Fruit fly (Drosophila melanogaster) whole organism, embryonic: ENCODE measurements around the gene CG6675.

Source experiments
- Aef1 ChIP-seq: fragments of 200-800 bp; sonication (Bioruptor generic); IDR thresholded peaks from 3 replicates; pipeline ENCODE4 v1.3.6; 2022; ENCODE audit warnings: missing biosample characterization, missing genetic modification characterization
- B-H2 ChIP-seq: fragments of 200-800 bp; sonication (Bioruptor generic); optimal IDR thresholded peaks from 2 replicates; lab custom pipeline; 2018; ENCODE audit warnings: missing biosample characterization, mild to moderate bottlenecking, missing genetic modification characterization
- CG10147 ChIP-seq: fragments of 200-800 bp; sonication (Bioruptor generic); optimal IDR thresholded peaks from 2 replicates; lab custom pipeline; 2019; ENCODE audit warnings: missing biosample characterization, mild to moderate bottlenecking, missing genetic modification characterization, moderate library complexity
- CG10321 ChIP-seq: fragments of 200-800 bp; sonication (Bioruptor generic); IDR thresholded peaks from 2 replicates; pipeline ENCODE4 v1.3.6; 2022; ENCODE audit warnings: missing biosample characterization, missing genetic modification characterization
- CG11696 ChIP-seq: fragments of 200-800 bp; sonication (Bioruptor generic); IDR thresholded peaks from 2 replicates; pipeline ENCODE4 v1.3.6; 2022; ENCODE audit warnings: missing biosample characterization, missing genetic modification characterization
- CG11723 ChIP-seq: fragments of 200-800 bp; sonication (Bioruptor generic); optimal IDR thresholded peaks from 2 replicates; lab custom pipeline; 2017; ENCODE audit warnings: missing biosample characterization, mild to moderate bottlenecking, missing genetic modification characterization
- CG12071 ChIP-seq: fragments of 200-800 bp; sonication (Bioruptor generic); optimal IDR thresholded peaks from 3 replicates; lab custom pipeline; 2018; ENCODE audit warnings: missing biosample characterization, mild to moderate bottlenecking, missing genetic modification characterization
- CG1603 ChIP-seq: fragments of 200-800 bp; sonication (Bioruptor generic); optimal IDR thresholded peaks from 2 replicates; lab custom pipeline; 2019; ENCODE audit warnings: missing biosample characterization, mild to moderate bottlenecking, missing genetic modification characterization, moderate library complexity
- CG16779 ChIP-seq: fragments of 200-800 bp; sonication (Bioruptor generic); IDR thresholded peaks from 2 replicates; pipeline ENCODE4 v1.3.6; 2022; ENCODE audit warnings: missing biosample characterization, missing genetic modification characterization
- CG17359 ChIP-seq: fragments of 200-800 bp; sonication (Bioruptor generic); optimal IDR thresholded peaks from 3 replicates; lab custom pipeline; 2018; ENCODE audit warnings: missing biosample characterization, mild to moderate bottlenecking, missing genetic modification characterization, moderate library complexity
- CG18599 ChIP-seq: fragments of 200-800 bp; sonication (Bioruptor generic); optimal IDR thresholded peaks from 3 replicates; lab custom pipeline; 2017; ENCODE audit warnings: missing biosample characterization, missing genetic modification characterization, mild to moderate bottlenecking, moderate library complexity, missing genetic modification reagents
- CG2116 ChIP-seq: fragments of 200-800 bp; sonication (Bioruptor generic); optimal IDR thresholded peaks from 3 replicates; lab custom pipeline; 2018; ENCODE audit warnings: missing biosample characterization, mild to moderate bottlenecking, missing genetic modification characterization
- CG2129 ChIP-seq: fragments of 200-800 bp; sonication (Bioruptor generic); IDR thresholded peaks from 2 replicates; pipeline ENCODE4 v1.3.6; 2022; ENCODE audit warnings: missing biosample characterization, missing genetic modification characterization; ENCODE audit not compliant: partially characterized antibody
- CG2889 ChIP-seq: fragments of 200-800 bp; sonication (Bioruptor generic); IDR thresholded peaks from 3 replicates; pipeline ENCODE4 v1.3.6; 2022; ENCODE audit warnings: missing biosample characterization, missing genetic modification characterization
- CG31224 ChIP-seq: fragments of 200-800 bp; sonication (Bioruptor generic); IDR thresholded peaks from 2 replicates; pipeline ENCODE4 v1.3.6; 2022; ENCODE audit warnings: missing biosample characterization, missing genetic modification characterization
- CG4617 ChIP-seq: fragments of 200-800 bp; sonication (Bioruptor generic); optimal IDR thresholded peaks from 3 replicates; lab custom pipeline; 2016; ENCODE audit warnings: missing biosample characterization, missing genetic modification characterization, borderline replicate concordance
- CG8765 ChIP-seq: fragments of 200-800 bp; sonication (Bioruptor generic); IDR thresholded peaks from 2 replicates; pipeline ENCODE4 v1.3.6; 2022; ENCODE audit warnings: missing biosample characterization, missing genetic modification characterization
- Camta ChIP-seq: fragments of 200-800 bp; sonication (Bioruptor generic); optimal IDR thresholded peaks from 2 replicates; lab custom pipeline; 2016; ENCODE audit warnings: missing biosample characterization, missing genetic modification characterization
- D19A ChIP-seq: fragments of 200-800 bp; optimal IDR thresholded peaks from 3 replicates; lab custom pipeline; 2019; ENCODE audit warnings: missing biosample characterization, mild to moderate bottlenecking, missing genetic modification characterization, moderate library complexity
- Dad ChIP-seq: fragments of 200-800 bp; sonication (Bioruptor generic); optimal IDR thresholded peaks from 3 replicates; lab custom pipeline; 2016; ENCODE audit warnings: missing biosample characterization, missing genetic modification characterization
- E2f2 ChIP-seq: fragments of 200-800 bp; sonication (Bioruptor generic); IDR thresholded peaks from 2 replicates; pipeline ENCODE4 v1.3.6; 2022; ENCODE audit warnings: missing biosample characterization, missing genetic modification characterization
- Elba2 ChIP-seq: fragments of 200-800 bp; sonication (Bioruptor generic); optimal IDR thresholded peaks from 3 replicates; lab custom pipeline; 2016; ENCODE audit warnings: missing biosample characterization, missing genetic modification characterization
- Gsc ChIP-seq: fragments of 200-800 bp; sonication (Bioruptor generic); IDR thresholded peaks from 2 replicates; pipeline ENCODE4 v1.3.6; 2022; ENCODE audit warnings: missing biosample characterization, missing genetic modification characterization
- H2.0 ChIP-seq: fragments of 200-800 bp; sonication (Bioruptor generic); IDR thresholded peaks from 2 replicates; pipeline ENCODE4 v1.3.6; 2022; ENCODE audit warnings: missing biosample characterization, missing genetic modification characterization
- HLHmδ ChIP-seq: fragments of 200-800 bp; sonication (Bioruptor generic); optimal IDR thresholded peaks from 2 replicates; lab custom pipeline; 2018; ENCODE audit warnings: missing biosample characterization, mild to moderate bottlenecking, missing genetic modification characterization, moderate library complexity
- Hmr ChIP-seq: fragments of 200-800 bp; sonication (Bioruptor generic); optimal IDR thresholded peaks from 3 replicates; lab custom pipeline; 2017; ENCODE audit warnings: mild to moderate bottlenecking, missing biosample characterization, missing genetic modification reagents, missing genetic modification characterization
- Hr78 ChIP-seq, 2 experiments: fragments of 200-800 bp in 1 of 2; fragments of >200 bp in 1 of 2; sonication (Bioruptor generic) in 1 of 2; optimal IDR thresholded peaks; 2 replicates each; lab custom pipeline; 2017 to 2019; ENCODE audit warnings: missing biosample characterization in 2 of 2, missing genetic modification characterization in 2 of 2, mild to moderate bottlenecking in 1 of 2, moderate library complexity in 1 of 2
- Mes4 ChIP-seq: fragments of 200-800 bp; sonication (Bioruptor generic); optimal IDR thresholded peaks from 2 replicates; lab custom pipeline; 2016; ENCODE audit warnings: missing biosample characterization, missing genetic modification characterization
- Poxn ChIP-seq: fragments of 200-800 bp; sonication (Bioruptor generic); IDR thresholded peaks from 2 replicates; pipeline ENCODE4 v1.3.6; 2022; ENCODE audit warnings: missing biosample characterization, missing genetic modification characterization
- Sox102F ChIP-seq: fragments of 200-800 bp; sonication (Bioruptor generic); optimal IDR thresholded peaks from 2 replicates; lab custom pipeline; 2018; ENCODE audit warnings: missing biosample characterization, mild to moderate bottlenecking, missing genetic modification characterization, moderate library complexity
- amos ChIP-seq: fragments of 200-800 bp; sonication (Bioruptor generic); IDR thresholded peaks from 2 replicates; pipeline ENCODE4 v1.3.6; 2022; ENCODE audit warnings: missing biosample characterization, missing genetic modification characterization; ENCODE audit not compliant: partially characterized antibody
- corto ChIP-seq: fragments of 200-800 bp; sonication (Bioruptor generic); optimal IDR thresholded peaks from 2 replicates; lab custom pipeline; 2016; ENCODE audit warnings: missing biosample characterization, mild to moderate bottlenecking, missing genetic modification characterization, moderate library complexity
- croc ChIP-seq: fragments of 200-800 bp; sonication (Bioruptor generic); conservative IDR thresholded peaks from 3 replicates; pipeline ENCODE4 v1.3.6; 2022; ENCODE audit warnings: missing biosample characterization, missing genetic modification characterization
- danr ChIP-seq: fragments of 200-800 bp; sonication (Bioruptor generic); IDR thresholded peaks from 2 replicates; pipeline ENCODE4 v1.3.6; 2022; ENCODE audit warnings: missing biosample characterization, missing genetic modification characterization
- esg ChIP-seq: fragments of 200-800 bp; sonication (Bioruptor generic); conservative IDR thresholded peaks from 2 replicates; pipeline ENCODE4 v1.3.6; 2022; ENCODE audit warnings: missing biosample characterization, missing genetic modification characterization
- ftz-f1 ChIP-seq: fragments of 200-800 bp; sonication (Bioruptor generic); optimal IDR thresholded peaks from 2 replicates; lab custom pipeline; 2016; ENCODE audit warnings: missing biosample characterization, missing genetic modification characterization
- gem ChIP-seq: fragments of 200-800 bp; sonication (Bioruptor generic); optimal IDR thresholded peaks from 2 replicates; lab custom pipeline; 2019; ENCODE audit warnings: missing biosample characterization, mild to moderate bottlenecking, missing genetic modification characterization, moderate library complexity
- inv ChIP-seq: fragments of 200-800 bp; sonication (Bioruptor generic); IDR thresholded peaks from 2 replicates; pipeline ENCODE4 v1.3.6; 2022; ENCODE audit warnings: missing biosample characterization, missing genetic modification characterization; ENCODE audit not compliant: partially characterized antibody
- nerfin-1 ChIP-seq: fragments of 200-800 bp; sonication (Bioruptor generic); optimal IDR thresholded peaks from 3 replicates; lab custom pipeline; 2019; ENCODE audit warnings: missing biosample characterization, mild to moderate bottlenecking, missing genetic modification characterization, moderate library complexity
- pfk ChIP-seq: fragments of 200-800 bp; sonication (Bioruptor generic); optimal IDR thresholded peaks from 2 replicates; lab custom pipeline; 2018; ENCODE audit warnings: missing biosample characterization, mild to moderate bottlenecking, missing genetic modification characterization, moderate library complexity
- sisA ChIP-seq: fragments of 200-800 bp; sonication (Bioruptor generic); IDR thresholded peaks from 2 replicates; pipeline ENCODE4 v1.3.6; 2022; ENCODE audit warnings: missing biosample characterization, missing genetic modification characterization
- tna ChIP-seq: fragments of 200-800 bp; sonication (Bioruptor generic); IDR thresholded peaks from 2 replicates; pipeline ENCODE4 v1.3.6; 2022; ENCODE audit warnings: missing biosample characterization, missing genetic modification characterization; ENCODE audit not compliant: partially characterized antibody
- unc-4 ChIP-seq: fragments of 200-800 bp; sonication (Bioruptor generic); IDR thresholded peaks from 2 replicates; pipeline ENCODE4 v1.3.6; 2022; ENCODE audit warnings: missing biosample characterization, missing genetic modification characterization; ENCODE audit not compliant: partially characterized antibody
- wdn ChIP-seq: fragments of 200-800 bp; sonication (Bioruptor generic); IDR thresholded peaks from 2 replicates; pipeline ENCODE4 v1.3.6; 2022; ENCODE audit warnings: missing biosample characterization, missing genetic modification characterization
- zfh1 ChIP-seq: fragments of 200-800 bp; sonication (Bioruptor generic); IDR thresholded peaks from 3 replicates; pipeline ENCODE4 v1.3.6; 2022; ENCODE audit warnings: missing biosample characterization, missing genetic modification characterization

The CG6675 gene

dm6 chr2L:22105412-22105811 is 3.4 kb upstream of the CG6675 start, which contains the start of gene CG15219 (continued):
- TF ChIP-seq HLHmδ (no peak), CG31224 (GFP tag; lab: Robert Waterston, UW) (no peak), CG4617 (GFP tag; lab: Kevin White, UChicago) (no peak), CG18599 (GFP tag; lab: Kevin White, UChicago) (no peak)

DNA sequence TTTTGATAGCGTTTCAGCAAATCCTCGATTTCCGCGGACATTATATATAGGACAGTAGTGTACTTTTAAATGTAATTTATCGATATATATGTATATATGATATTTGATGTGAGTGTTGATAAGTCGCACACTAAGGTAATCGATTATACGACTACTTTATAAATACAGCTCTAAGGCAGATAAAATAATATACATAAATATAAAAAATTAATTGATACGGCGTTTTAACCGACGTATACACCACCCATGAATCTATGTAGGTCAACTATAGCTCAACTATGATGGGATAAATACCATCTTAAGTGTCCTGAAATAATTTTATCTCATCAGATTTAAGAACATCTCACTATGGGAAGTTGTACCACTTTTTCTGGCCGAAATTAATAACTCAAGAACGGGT is 1.6 kb upstream of the CG6675 start, which contains the start of gene CG10834:
Gene CG10834, minus strand, starts transcription at position 101 of the 400 bp plus-strand sequence.
- no peak for TF ChIP-seq CG8765 (GFP tag; lab: Robert Waterston, UW)
- TF ChIP-seq danr: no peak
- no peak for TF ChIP-seq CG16779
- no peak for TF ChIP-seq H2.0
- no peak for TF ChIP-seq croc
- no peak for TF ChIP-seq Sox102F
- TF ChIP-seq Hr78 (GFP tag; optimal IDR thresholded peaks at IDR 0.05; lab: Kevin White, UChicago): no peak
- TF ChIP-seq CG2889 (GFP tag; lab: Robert Waterston, UW): no peak

- TF ChIP-seq D19A (tag; lab: Kevin White, UChicago): peak; percentile 95
- TF ChIP-seq, all 482 proteins: peak for 1; not testable (repeated sequence) for 481
These were observed 5.7 kb downstream of the CG6675 start for dm6 chr2L:22114441-22114840.

dm6 chr2L:22120871-22121388 is 12.2 kb downstream of the CG6675 start, which contains the start of gene CG3651:
Gene CG3651, plus strand, starts transcription at chr2L:22121338.
- TF ChIP-seq tna (GFP tag; lab: Robert Waterston, UW): no peak
- TF ChIP-seq CG10321 (GFP tag; lab: Robert Waterston, UW): no peak
- peak; percentile 80 for TF ChIP-seq CG1603 (tag; lab: Kevin White, UChicago)
- 0 out of 2 replicates have a peak, but pooled peaks have one; percentile 14 for TF ChIP-seq CG2129 (GFP tag; lab: Robert Waterston, UW)
- peak; percentile 37 for TF ChIP-seq CG11723 (GFP tag; lab: Kevin White, UChicago)
- no peak for TF ChIP-seq nerfin-1 (tag; lab: Kevin White, UChicago)
- peak; percentile 12; the same call in 1 of the 2 replicates for TF ChIP-seq E2f2
- no peak for TF ChIP-seq corto
- TF ChIP-seq amos: peak; percentile 68
- no peak for TF ChIP-seq Camta (GFP tag; lab: Kevin White, UChicago)
- no peak for TF ChIP-seq esg (GFP tag; lab: Robert Waterston, UW)
- no peak for TF ChIP-seq inv
- no peak for TF ChIP-seq zfh1
- no peak for TF ChIP-seq Gsc (GFP tag; lab: Robert Waterston, UW)
- no peak for TF ChIP-seq B-H2 (GFP tag; lab: Kevin White, UChicago)
- TF ChIP-seq Dad (GFP tag; lab: Kevin White, UChicago): no peak
- TF ChIP-seq Aef1 (GFP tag; lab: Robert Waterston, UW): no peak
- no peak for TF ChIP-seq Hmr (GFP tag; lab: Kevin White, UChicago)
- TF ChIP-seq Poxn (GFP tag; lab: Robert Waterston, UW): no peak
- no peak for TF ChIP-seq Mes4 (GFP tag; lab: Kevin White, UChicago)
- TF ChIP-seq pfk: no peak
- no peak for TF ChIP-seq CG17359 (tag; lab: Kevin White, UChicago)
- TF ChIP-seq CG12071 (GFP tag; lab: Kevin White, UChicago): no peak
- no peak for TF ChIP-seq wdn
- peak; percentile 92 for TF ChIP-seq CG2116 (GFP tag; lab: Kevin White, UChicago)
- no peak for TF ChIP-seq sisA (GFP tag; lab: Robert Waterston, UW)
- TF ChIP-seq Elba2: no peak
- no peak for TF ChIP-seq CG11696 (GFP tag; lab: Robert Waterston, UW)
- TF ChIP-seq CG10147 (GFP tag; lab: Kevin White, UChicago): no peak
- no peak for TF ChIP-seq ftz-f1 (GFP tag; lab: Kevin White, UChicago)
- TF ChIP-seq unc-4 (GFP tag; lab: Robert Waterston, UW): peak; percentile 30; the same call in 1 of the 2 replicates
- TF ChIP-seq gem: peak; percentile 15
